Worm (Caenorhabditis elegans) whole organism, L1 larva: ENCODE measurements around the gene T10B10.9.

ENCODE experiments used
- alr-1 ChIP-seq: fragments of 200-800 bp; sonication (Bioruptor generic); optimal IDR thresholded peaks from 2 replicates; lab custom pipeline; 2018; ENCODE audit warnings: borderline replicate concordance, mild to moderate bottlenecking, missing genetic modification characterization, missing compliant biosample characterization
- ama-1 ChIP-seq: fragments of 150-350 bp; optimal IDR thresholded peaks from 2 replicates; lab custom pipeline; 2014
- lin-15B ChIP-seq: fragments of 150-350 bp; sonication (generic microtip); optimal IDR thresholded peaks from 3 replicates; lab custom pipeline; 2014; ENCODE audit warnings: missing biosample characterization, missing genetic modification characterization
- skn-1 ChIP-seq: fragments of 150-350 bp; optimal IDR thresholded peaks from 2 replicates; lab custom pipeline; 2014; ENCODE audit warnings: missing biosample characterization, missing genetic modification characterization

- TF ChIP-seq alr-1 (tag; lab: Kevin White, UChicago): no peak
- no peak for TF ChIP-seq ama-1 (lab: Kevin White, UChicago)
- TF ChIP-seq lin-15B: no peak
- TF ChIP-seq skn-1 (tag; lab: Kevin White, UChicago): no peak
Observed at ce11 chrX:15170958-15171357, 6.8 kb downstream of the T10B10.9 start.
